Fruit fly (Drosophila melanogaster) S2 (cell line): ENCODE data around the gene HDAC6.
A peak's percentile ranks its signal among the peaks of the same experiment; 100 is the strongest.

Experiments used
- CG8478 ChIP-seq: fragments of >200 bp; optimal IDR thresholded peaks from 2 replicates; lab custom pipeline; 2018
- CTCF ChIP-seq, 2 experiments: fragments of >200 bp; optimal IDR thresholded peaks; 2 replicates each; lab custom pipeline; 2018

The HDAC6 gene

DNA sequence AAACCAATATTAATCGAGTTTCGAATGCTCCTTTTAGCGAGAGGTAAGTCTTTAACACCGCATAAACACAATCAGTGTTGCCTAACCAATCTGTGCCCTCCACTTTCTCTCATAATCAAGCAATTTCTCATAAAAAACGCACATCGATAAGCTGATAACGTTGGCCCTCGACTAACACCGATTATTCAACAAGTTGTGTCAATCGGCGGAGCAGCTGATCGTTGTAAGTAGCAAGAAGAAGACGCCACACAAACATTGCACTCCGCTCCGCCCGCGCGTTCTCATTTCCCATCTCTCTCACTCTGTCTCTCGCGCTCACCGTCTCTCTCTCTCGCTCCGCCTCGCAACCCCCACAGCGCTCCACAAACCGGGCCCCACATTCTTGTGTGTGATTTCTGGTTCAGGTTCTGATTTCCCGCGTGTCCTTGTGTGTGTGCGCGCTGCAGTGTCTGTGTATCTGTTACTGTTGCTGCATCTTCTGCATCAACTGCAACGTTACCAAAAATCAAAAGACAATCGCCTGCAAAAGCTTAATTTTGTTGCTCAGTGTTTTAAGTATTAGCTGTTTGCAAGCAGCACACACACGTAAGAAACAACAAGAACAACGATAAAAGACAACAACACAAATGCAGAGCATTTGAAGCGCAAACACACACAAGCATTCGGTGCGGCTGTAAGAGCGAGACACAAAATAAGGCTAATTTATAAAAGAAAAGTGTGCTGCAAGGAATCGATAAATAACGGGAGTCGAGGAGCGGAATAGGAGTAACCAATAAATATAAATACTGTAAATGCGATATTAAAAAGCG is at the start of gene HDAC6, which contains the start of gene CG9114:
Gene HDAC6, plus strand, starts transcription at position 245 of the 809 bp plus-strand sequence.
Gene CG9114, minus strand, starts transcription at position 89 of the 809 bp plus-strand sequence.
- no peak for TF ChIP-seq CG8478 (lab: Kevin White, UChicago)
- no peak for TF ChIP-seq CTCF (optimal IDR thresholded peaks at IDR 0.05; lab: Kevin White, UChicago)

DNA sequence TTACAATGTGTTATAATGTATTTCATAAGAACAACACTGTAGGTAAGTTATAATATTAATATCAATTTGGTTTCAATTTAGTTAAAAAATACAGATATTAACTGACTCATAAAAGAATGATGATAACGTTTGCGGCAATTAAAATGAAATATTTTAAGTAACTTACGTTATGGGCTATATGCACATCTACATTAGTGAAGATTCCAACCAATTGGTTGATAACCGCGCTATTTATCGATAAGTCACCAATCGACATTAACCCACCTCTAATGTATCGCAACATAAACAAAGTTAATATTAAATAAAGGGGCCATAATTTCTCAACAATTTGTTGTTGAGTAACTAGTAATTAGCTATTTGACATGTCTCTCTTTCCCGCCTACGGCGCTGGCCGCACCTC is 40.3 kb upstream of the HDAC6 start, which contains the start of gene CG5877:
Gene CG5877, plus strand, starts transcription at position 238 of the 400 bp plus-strand sequence.
- no peak for TF ChIP-seq CG8478 (lab: Kevin White, UChicago)
- peak in 1 of 2 experiments; percentile 31 for TF ChIP-seq CTCF (optimal IDR thresholded peaks at IDR 0.05; lab: Kevin White, UChicago)

DNA sequence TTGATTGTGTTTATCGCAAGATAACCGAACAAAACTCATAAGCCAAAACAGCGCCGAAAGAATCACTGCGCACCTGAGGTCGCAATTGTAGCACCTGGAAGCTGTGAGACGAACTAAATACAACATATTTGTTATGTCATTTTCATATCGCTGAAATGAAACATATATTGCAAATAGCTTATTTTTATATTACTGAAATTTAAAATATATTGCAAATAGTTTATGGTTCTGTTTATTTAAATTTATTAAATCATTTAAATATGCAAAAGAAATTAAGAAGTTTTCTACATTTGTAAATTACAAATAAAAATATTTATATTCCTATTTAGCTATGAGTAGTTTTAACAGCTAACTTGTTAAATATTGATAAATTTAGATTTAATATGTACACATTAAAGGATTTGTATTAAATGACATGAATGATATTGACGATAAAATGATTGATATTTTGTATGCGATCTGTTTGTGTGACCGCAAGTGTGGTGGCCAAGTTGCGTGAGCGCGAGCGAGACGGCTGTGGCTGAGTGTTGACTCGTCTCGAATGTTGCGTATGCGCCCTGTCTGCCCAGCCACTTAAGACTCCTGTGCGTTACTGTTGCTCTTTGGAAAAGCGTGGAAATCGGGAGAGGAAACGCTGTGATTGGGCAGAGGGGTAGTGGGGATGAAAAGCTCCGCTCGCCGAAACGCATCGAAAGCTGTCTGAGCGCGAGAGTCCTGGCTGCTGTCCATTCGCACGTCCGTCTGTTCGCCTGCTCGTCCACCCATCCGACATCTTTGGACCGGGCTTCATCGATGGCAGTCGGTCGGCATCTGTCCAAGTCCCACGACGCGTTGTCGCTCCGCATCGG is 35.9 kb upstream of the HDAC6 start, which contains the start of gene gce:
Gene gce, plus strand, starts transcription at position 798 of the 848 bp plus-strand sequence.
- TF ChIP-seq CTCF (optimal IDR thresholded peaks at IDR 0.05; lab: Kevin White, UChicago) (no peak), CG8478 (lab: Kevin White, UChicago) (no peak)

DNA sequence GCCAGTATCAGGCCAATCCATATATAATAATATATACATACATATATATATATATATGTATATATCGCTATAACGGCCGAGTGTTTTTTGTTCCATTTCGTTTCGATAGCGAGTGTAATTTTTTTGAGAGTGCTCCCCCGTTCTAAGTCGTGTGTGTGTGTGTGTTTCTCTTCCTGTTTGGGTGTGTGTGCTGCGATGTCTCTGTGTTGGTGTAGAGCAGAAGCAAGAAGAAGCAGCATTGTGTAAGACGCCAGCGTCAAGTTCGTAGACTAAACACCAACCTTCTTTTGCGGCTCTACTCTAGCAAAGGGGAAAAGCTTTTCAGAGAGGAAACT is 35.2 kb upstream of the HDAC6 start:
- no peak for TF ChIP-seq CG8478 (lab: Kevin White, UChicago)
- no peak for TF ChIP-seq CTCF (optimal IDR thresholded peaks at IDR 0.05; lab: Kevin White, UChicago)

DNA sequence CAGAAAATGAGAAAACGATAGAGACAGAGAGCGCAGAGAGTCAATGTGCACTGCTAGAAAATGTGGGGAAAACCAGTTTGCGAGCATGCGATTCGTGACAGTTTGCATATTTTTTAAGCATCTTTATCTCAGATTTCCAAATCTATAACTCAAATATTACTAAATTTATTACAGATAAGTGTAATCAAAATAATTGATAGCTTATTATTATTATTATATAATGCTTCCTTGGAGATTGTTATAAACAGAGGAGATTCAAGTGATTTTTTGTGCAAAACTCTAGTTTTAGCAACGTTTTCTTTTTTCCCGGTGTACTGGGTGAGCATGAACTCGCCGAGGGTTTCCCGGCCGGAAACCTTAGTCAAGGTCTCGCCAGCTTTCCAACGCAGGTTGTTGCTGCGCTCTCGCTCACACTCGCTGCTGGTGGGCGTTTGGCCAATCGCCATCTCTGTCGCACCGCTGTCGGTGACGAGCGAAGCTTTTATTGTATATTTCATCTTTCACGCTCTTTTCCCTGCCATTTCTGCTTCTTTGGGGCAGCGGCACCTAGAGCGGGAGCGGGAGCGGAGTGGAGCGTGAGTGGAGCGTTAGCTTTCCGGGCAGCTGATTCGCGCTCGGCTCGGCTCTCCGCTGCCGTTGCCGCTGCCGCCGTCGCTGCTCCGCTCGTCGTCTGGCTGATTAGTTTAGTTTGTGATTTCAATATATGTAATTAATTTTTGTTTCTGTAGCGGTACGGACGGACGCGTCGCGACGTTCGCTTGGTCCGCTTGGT is 34.6 kb upstream of the HDAC6 start:
- TF ChIP-seq CG8478 (lab: Kevin White, UChicago) (no peak), CTCF (optimal IDR thresholded peaks at IDR 0.05; lab: Kevin White, UChicago) (no peak)

DNA sequence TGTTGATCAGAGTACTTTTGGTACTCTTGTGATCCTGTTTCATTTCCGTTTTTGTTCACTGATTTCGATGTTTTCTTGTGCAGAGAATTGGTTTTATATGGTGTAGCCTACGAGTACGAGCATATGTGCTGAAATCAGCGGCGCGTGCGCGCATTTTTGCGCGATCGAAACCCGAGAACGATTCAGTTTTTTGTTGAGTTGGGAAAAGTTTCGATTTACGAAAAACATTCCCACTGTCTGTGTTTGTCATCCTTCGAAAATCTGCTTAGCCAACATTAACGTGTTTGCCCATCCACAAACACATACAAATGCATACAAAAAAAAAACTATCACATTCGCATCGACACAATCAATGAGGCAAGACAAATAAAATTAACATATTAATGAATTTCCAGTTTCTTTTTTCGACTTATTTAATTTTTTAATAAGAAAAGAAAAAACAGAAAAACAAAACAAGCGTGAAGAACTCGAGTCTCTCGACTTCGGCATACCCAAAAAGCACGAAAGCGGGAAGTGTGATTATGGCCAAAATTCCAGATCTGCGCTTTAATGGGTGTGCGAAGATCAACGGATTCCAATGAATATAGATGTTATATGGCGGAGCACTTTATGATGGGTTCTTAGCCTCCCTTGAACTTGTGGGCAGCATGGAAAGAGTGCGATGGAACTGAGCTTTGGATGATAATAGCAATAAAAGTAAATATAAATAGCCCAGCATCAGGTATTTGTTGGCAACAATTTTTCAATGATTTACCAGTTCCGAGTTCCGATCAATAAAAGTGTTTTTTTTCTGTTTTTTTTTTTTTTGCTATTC is 33.0 kb upstream of the HDAC6 start:
- TF ChIP-seq CTCF (optimal IDR thresholded peaks at IDR 0.05; lab: Kevin White, UChicago), result no peak
- TF ChIP-seq CG8478 (lab: Kevin White, UChicago), result no peak

DNA sequence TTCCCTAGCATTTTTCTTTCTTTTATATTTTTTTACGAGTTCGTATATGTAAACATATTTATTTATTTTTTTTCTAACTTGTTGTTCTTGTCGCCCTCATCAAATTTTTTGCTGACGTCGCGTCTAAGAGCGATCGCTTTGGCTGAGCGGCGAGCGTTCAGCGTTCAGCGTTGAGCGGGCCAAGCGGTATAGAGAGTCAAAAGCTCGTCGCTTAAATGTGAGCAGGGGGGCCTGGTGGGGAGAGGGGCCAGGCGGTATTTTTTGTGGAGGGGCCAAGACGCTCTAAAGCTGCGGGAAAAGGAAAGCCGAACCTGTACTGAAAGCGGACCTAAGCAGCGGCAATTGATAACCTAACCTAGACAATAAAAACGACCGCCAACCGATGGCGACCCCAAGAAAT is 31.9 kb upstream of the HDAC6 start:
- TF ChIP-seq CTCF (optimal IDR thresholded peaks at IDR 0.05; lab: Kevin White, UChicago) (no peak), CG8478 (lab: Kevin White, UChicago) (no peak)

DNA sequence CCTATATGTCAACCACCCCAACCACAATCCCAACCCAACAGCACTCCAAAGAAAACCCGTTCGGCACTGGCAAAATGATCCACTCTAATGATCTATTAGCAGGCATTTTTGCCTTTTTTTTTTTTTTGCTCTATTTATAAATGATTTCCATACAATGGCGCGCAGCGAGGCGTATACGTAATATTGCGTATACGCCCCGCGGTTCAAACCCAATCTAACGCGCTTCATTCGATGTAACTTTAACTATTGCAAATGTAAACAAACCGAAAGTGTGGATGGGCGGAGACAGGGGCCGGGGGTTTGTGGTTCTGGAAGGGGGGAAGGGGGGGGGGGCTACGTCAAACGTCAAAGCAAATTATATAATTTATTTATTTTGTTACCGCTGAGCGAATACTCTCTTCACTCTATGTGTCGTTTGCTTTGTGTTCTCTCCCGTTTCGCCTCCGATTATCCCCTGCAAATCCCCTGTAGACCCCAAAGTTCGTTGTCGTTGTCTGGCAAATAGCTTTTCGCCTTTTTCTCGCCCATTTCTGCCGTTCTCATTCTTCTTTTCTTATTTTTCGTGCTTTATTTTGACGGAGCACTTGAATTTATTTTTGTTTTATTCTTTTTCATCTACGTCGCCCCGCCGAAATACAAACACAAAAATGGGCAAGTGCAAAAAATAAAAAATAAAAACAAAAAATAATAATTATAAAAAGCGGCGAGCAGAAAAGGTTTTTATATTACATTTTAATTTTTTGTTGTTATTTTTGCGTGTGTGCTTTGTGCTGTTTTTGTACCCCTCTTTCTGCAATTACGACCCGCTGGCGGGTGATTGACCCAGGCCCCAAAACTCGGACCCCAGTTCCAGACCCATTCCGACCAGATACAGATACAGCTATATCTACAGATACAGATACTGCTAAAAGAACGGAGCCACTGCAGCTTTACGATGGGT is 29.7 kb upstream of the HDAC6 start:
- TF ChIP-seq CG8478 (lab: Kevin White, UChicago), result no peak
- no peak for TF ChIP-seq CTCF (optimal IDR thresholded peaks at IDR 0.05; lab: Kevin White, UChicago)

DNA sequence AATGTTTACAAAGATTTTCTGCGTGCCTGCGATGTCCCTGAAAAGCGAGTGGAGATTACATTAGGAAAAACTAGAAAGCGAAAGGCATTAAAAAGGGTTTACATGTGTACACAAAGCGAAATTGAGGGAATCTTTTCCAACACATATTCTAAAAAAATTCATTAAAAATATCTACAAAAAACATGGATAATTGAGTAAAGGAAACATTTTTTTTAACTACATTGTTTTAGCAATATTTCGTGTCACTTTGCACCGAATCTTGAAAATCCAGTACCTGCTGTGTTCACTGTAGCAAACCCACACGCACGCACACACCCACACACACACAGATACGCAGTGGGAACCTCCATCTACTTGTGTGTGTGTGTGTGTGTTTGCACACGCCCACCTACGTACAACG is 28.9 kb upstream of the HDAC6 start:
- TF ChIP-seq CTCF (optimal IDR thresholded peaks at IDR 0.05; lab: Kevin White, UChicago) (no peak), CG8478 (lab: Kevin White, UChicago) (no peak)

DNA sequence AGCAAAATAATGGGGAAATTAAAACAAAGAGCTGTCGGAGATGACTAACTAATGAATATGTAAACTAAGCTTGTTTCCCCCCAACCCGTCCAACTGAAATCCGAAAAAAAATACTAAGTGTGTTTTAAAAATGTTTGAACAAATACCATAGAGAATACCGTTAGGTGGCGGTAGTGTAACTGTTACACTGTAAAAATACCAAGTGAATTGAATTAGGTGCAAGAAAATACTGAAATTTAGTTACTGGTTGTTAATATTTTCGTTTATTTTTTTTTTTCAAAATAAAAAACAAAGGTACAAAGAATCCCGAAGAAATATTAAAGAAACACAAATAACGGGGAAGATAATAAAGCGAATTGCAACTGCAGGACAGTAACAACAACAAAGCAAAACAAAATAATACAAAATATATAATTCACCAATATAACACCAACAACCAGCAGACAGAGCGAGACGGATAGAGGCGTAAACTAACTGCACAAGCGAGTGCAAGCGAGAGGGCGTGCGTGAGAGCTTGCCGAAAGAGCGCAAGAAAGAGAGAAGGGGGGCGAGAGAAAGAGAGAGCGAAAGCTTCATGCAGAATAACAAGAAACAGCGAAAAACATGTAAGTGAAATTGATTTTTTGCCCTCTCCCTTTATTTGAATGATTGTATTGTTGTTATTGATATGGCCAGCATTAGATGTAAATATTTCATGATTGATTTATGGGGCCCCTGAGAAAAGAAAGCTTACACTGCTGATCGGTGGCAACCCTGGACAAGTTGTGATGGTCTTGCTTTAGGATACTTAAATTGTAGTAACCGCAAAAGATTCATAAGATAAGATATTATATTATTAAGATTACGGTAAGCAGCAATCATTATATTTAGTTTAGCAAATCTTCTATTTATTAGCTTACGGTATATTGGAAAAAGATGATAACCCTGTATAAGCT is 26.9 kb upstream of the HDAC6 start:
- no peak for TF ChIP-seq CG8478 (lab: Kevin White, UChicago)

DNA sequence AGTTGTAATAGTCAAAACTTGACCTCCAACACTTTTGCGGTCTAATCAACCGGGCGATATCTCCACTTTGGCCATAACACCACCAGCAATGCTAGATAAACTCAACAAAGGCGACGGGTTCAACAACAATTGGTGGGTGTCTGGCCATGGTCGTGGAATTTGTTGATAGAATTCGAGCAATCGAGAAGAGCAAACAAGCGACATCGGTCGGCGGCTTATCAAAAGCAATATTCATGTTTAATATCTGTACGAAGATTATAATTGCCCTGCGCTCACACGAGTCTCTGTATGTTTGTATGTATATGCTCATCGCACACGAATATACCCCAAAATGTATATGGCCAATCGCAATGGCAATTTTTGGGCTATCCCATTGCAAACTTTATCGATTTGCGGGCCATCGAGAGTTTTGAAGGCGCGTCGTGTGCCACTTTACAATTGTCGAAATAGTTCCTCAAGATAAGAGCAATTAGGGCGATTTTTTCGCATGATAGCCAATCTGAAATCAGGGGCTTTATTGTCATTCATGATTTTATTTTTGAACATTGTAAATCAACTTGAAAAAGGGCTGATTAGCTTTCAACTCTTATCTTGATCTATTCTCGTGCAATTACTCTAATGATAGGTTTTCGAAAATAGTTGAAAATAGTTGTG is 25.5 kb upstream of the HDAC6 start:
- TF ChIP-seq CTCF (optimal IDR thresholded peaks at IDR 0.05; lab: Kevin White, UChicago) (no peak), CG8478 (lab: Kevin White, UChicago) (no peak)
